Fruit fly (Drosophila melanogaster) whole organism, embryonic: ENCODE results near the gene wb.

Experiments used
- CG12071 ChIP-seq: fragments of 200-800 bp; sonication (Bioruptor generic); optimal IDR thresholded peaks from 3 replicates; lab custom pipeline; 2018; ENCODE audit warnings: missing biosample characterization, mild to moderate bottlenecking, missing genetic modification characterization
- CG14965 ChIP-seq: fragments of 200-800 bp; sonication (Bioruptor generic); optimal IDR thresholded peaks from 2 replicates; lab custom pipeline; 2016; ENCODE audit warnings: missing biosample characterization, missing genetic modification characterization, borderline replicate concordance
- CG15073 ChIP-seq: fragments of 200-800 bp; sonication (Bioruptor generic); optimal IDR thresholded peaks from 2 replicates; lab custom pipeline; 2016; ENCODE audit warnings: missing biosample characterization, missing genetic modification characterization
- CG1529 ChIP-seq: fragments of 200-800 bp; sonication (Bioruptor generic); optimal IDR thresholded peaks from 3 replicates; lab custom pipeline; 2018; ENCODE audit warnings: missing biosample characterization, missing genetic modification characterization
- CG17361 ChIP-seq: fragments of 200-800 bp; sonication (Bioruptor generic); IDR thresholded peaks from 3 replicates; pipeline ENCODE4 v1.3.6; 2022; ENCODE audit warnings: missing biosample characterization, missing genetic modification characterization
- CG17385 ChIP-seq: fragments of 200-800 bp; sonication (Bioruptor generic); optimal IDR thresholded peaks from 3 replicates; lab custom pipeline; 2018; ENCODE audit warnings: missing biosample characterization, mild to moderate bottlenecking, missing genetic modification characterization
- CG18599 ChIP-seq: fragments of 200-800 bp; sonication (Bioruptor generic); optimal IDR thresholded peaks from 3 replicates; lab custom pipeline; 2017; ENCODE audit warnings: missing biosample characterization, missing genetic modification characterization, mild to moderate bottlenecking, moderate library complexity, missing genetic modification reagents
- CG18619 ChIP-seq: fragments of 200-800 bp; sonication (Bioruptor generic); optimal IDR thresholded peaks from 3 replicates; lab custom pipeline; 2017; ENCODE audit warnings: missing biosample characterization, mild to moderate bottlenecking, missing genetic modification characterization
- CG30020 ChIP-seq: fragments of 200-800 bp; optimal IDR thresholded peaks from 2 replicates; lab custom pipeline; 2019; ENCODE audit warnings: missing biosample characterization, mild to moderate bottlenecking, missing genetic modification characterization, moderate library complexity
- CG3163 ChIP-seq: fragments of 200-800 bp; sonication (Bioruptor generic); optimal IDR thresholded peaks from 3 replicates; lab custom pipeline; 2016; ENCODE audit warnings: missing biosample characterization, missing genetic modification characterization
- CG32772 ChIP-seq: fragments of 200-800 bp; sonication (Bioruptor generic); IDR thresholded peaks from 2 replicates; pipeline ENCODE4 v1.3.6; 2022; ENCODE audit warnings: missing biosample characterization, missing genetic modification characterization
- CG4404 ChIP-seq: fragments of 200-800 bp; sonication (Bioruptor generic); IDR thresholded peaks from 2 replicates; pipeline ENCODE4 v1.3.6; 2022; ENCODE audit warnings: missing biosample characterization, missing genetic modification characterization
- CG7271 ChIP-seq: fragments of 200-800 bp; sonication (Bioruptor generic); optimal IDR thresholded peaks from 2 replicates; lab custom pipeline; 2018; ENCODE audit warnings: missing biosample characterization, mild to moderate bottlenecking, missing genetic modification characterization, moderate library complexity
- CG8281 ChIP-seq: fragments of 200-800 bp; sonication (Bioruptor generic); optimal IDR thresholded peaks from 2 replicates; lab custom pipeline; 2018; ENCODE audit warnings: missing biosample characterization, mild to moderate bottlenecking, missing genetic modification characterization, moderate library complexity
- CG9215 ChIP-seq: fragments of 200-800 bp; sonication (Bioruptor generic); IDR thresholded peaks from 2 replicates; pipeline ENCODE4 v1.3.6; 2022; ENCODE audit warnings: missing biosample characterization, missing genetic modification characterization
- CG9727 ChIP-seq: fragments of 200-800 bp; sonication (Bioruptor generic); optimal IDR thresholded peaks from 3 replicates; lab custom pipeline; 2017; ENCODE audit warnings: missing biosample characterization, mild to moderate bottlenecking, missing genetic modification characterization
- D ChIP-seq, 2 experiments: fragments of 200-800 bp in 1 of 2; fragments of >200 bp in 1 of 2; sonication (Bioruptor generic) in 1 of 2; optimal IDR thresholded peaks; 2 replicates in 1 of 2; 3 replicates in 1 of 2; lab custom pipeline; 2017; ENCODE audit warnings: mild to moderate bottlenecking in 1 of 2, missing biosample characterization in 1 of 2, missing genetic modification characterization in 1 of 2, missing genetic modification reagents in 1 of 2
- Gsc ChIP-seq: fragments of 200-800 bp; sonication (Bioruptor generic); IDR thresholded peaks from 2 replicates; pipeline ENCODE4 v1.3.6; 2022; ENCODE audit warnings: missing biosample characterization, missing genetic modification characterization
- Hr39 ChIP-seq: fragments of >200 bp; optimal IDR thresholded peaks from 2 replicates; lab custom pipeline; 2017
- Kr ChIP-seq: fragments of 200-800 bp; sonication (Bioruptor generic); optimal IDR thresholded peaks from 2 replicates; lab custom pipeline; 2017; ENCODE audit warnings: missing biosample characterization, mild to moderate bottlenecking, missing genetic modification characterization
- MTF-1 ChIP-seq: fragments of 200-800 bp; sonication (Bioruptor generic); optimal IDR thresholded peaks from 2 replicates; lab custom pipeline; 2018; ENCODE audit warnings: missing biosample characterization, mild to moderate bottlenecking, missing genetic modification characterization, borderline replicate concordance
- NFAT ChIP-seq: fragments of 200-800 bp; sonication (Bioruptor generic); IDR thresholded peaks from 2 replicates; pipeline ENCODE4 v1.3.6; 2022; ENCODE audit warnings: missing biosample characterization, missing genetic modification characterization
- Nf-YA ChIP-seq: fragments of 200-800 bp; sonication (Bioruptor generic); IDR thresholded peaks from 2 replicates; pipeline ENCODE4 v1.3.6; 2022; ENCODE audit warnings: missing biosample characterization, missing genetic modification characterization
- Oli ChIP-seq: fragments of 200-800 bp; sonication (Bioruptor generic); optimal IDR thresholded peaks from 2 replicates; lab custom pipeline; 2018; ENCODE audit warnings: missing biosample characterization, mild to moderate bottlenecking, missing genetic modification characterization, moderate library complexity
- Ravus ChIP-seq: fragments of 200-800 bp; sonication (Bioruptor generic); IDR thresholded peaks from 2 replicates; pipeline ENCODE4 v1.3.6; 2022; ENCODE audit warnings: missing biosample characterization, missing genetic modification characterization
- Rx ChIP-seq: fragments of 200-800 bp; sonication (Bioruptor generic); IDR thresholded peaks from 2 replicates; pipeline ENCODE4 v1.3.6; 2022; ENCODE audit warnings: missing biosample characterization, missing genetic modification characterization
- Side ChIP-seq: fragments of 200-800 bp; sonication (Bioruptor generic); optimal IDR thresholded peaks from 2 replicates; lab custom pipeline; 2016; ENCODE audit warnings: missing biosample characterization, missing genetic modification characterization
- ara ChIP-seq: fragments of 200-800 bp; sonication (Bioruptor generic); IDR thresholded peaks from 2 replicates; pipeline ENCODE4 v1.3.6; 2022; ENCODE audit warnings: missing biosample characterization, missing genetic modification characterization
- ash1 ChIP-seq: fragments of 200-800 bp; sonication (Bioruptor generic); optimal IDR thresholded peaks from 2 replicates; lab custom pipeline; 2018; ENCODE audit warnings: missing biosample characterization, mild to moderate bottlenecking, missing genetic modification characterization
- az2 ChIP-seq: fragments of 200-800 bp; sonication (Bioruptor generic); optimal IDR thresholded peaks from 3 replicates; lab custom pipeline; 2016; ENCODE audit warnings: missing biosample characterization, missing genetic modification characterization
- bigmax ChIP-seq: fragments of 200-800 bp; sonication (Bioruptor generic); optimal IDR thresholded peaks from 2 replicates; lab custom pipeline; 2018; ENCODE audit warnings: missing biosample characterization, mild to moderate bottlenecking, missing genetic modification characterization
- crc ChIP-seq: fragments of 200-800 bp; sonication (Bioruptor generic); optimal IDR thresholded peaks from 2 replicates; lab custom pipeline; 2016; ENCODE audit warnings: missing biosample characterization, missing genetic modification characterization
- ftz-f1 ChIP-seq: fragments of 200-800 bp; sonication (Bioruptor generic); optimal IDR thresholded peaks from 2 replicates; lab custom pipeline; 2016; ENCODE audit warnings: missing biosample characterization, missing genetic modification characterization
- ham ChIP-seq: fragments of 200-800 bp; sonication (Bioruptor generic); IDR thresholded peaks from 2 replicates; pipeline ENCODE4 v1.3.6; 2022; ENCODE audit warnings: missing biosample characterization, missing genetic modification characterization
- kah ChIP-seq: fragments of 200-800 bp; sonication (Bioruptor generic); optimal IDR thresholded peaks from 2 replicates; lab custom pipeline; 2018; ENCODE audit warnings: missing biosample characterization, mild to moderate bottlenecking, missing genetic modification characterization
- kni ChIP-seq: fragments of 200-800 bp; sonication (Bioruptor generic); optimal IDR thresholded peaks from 3 replicates; lab custom pipeline; 2017; ENCODE audit warnings: mild to moderate bottlenecking, missing biosample characterization, missing genetic modification reagents, missing genetic modification characterization
- lola ChIP-seq, 3 experiments: fragments of >200 bp in 2 of 3; fragments of 200-800 bp in 1 of 3; sonication (Bioruptor generic) in 1 of 3; optimal IDR thresholded peaks; 2 replicates each; lab custom pipeline; 2017 to 2019; ENCODE audit warnings: missing biosample characterization in 3 of 3, missing genetic modification characterization in 3 of 3, mild to moderate bottlenecking in 1 of 3, moderate library complexity in 1 of 3
- lov ChIP-seq, 2 experiments: fragments of 200-800 bp in 1 of 2; fragments of >200 bp in 1 of 2; sonication (Bioruptor generic) in 1 of 2; IDR thresholded peaks in 1 of 2; optimal IDR thresholded peaks in 1 of 2; 2 replicates in 1 of 2; 3 replicates in 1 of 2; pipeline versions ENCODE4 v1.3.6 to Lab custom; 2017 to 2022; ENCODE audit warnings: missing biosample characterization in 1 of 2, missing genetic modification characterization in 1 of 2
- nom ChIP-seq: fragments of 200-800 bp; sonication (Bioruptor generic); optimal IDR thresholded peaks from 2 replicates; lab custom pipeline; 2017; ENCODE audit warnings: missing biosample characterization, missing genetic modification characterization, mild to moderate bottlenecking, moderate library complexity, missing genetic modification reagents
- odd ChIP-seq: fragments of 200-800 bp; sonication (Bioruptor generic); optimal IDR thresholded peaks from 2 replicates; lab custom pipeline; 2017; ENCODE audit warnings: missing biosample characterization, mild to moderate bottlenecking, missing genetic modification characterization
- pb ChIP-seq: fragments of 200-800 bp; sonication (Bioruptor generic); optimal IDR thresholded peaks from 3 replicates; lab custom pipeline; 2016; ENCODE audit warnings: missing biosample characterization, missing genetic modification characterization
- pita ChIP-seq: fragments of 200-800 bp; sonication (Bioruptor generic); optimal IDR thresholded peaks from 2 replicates; lab custom pipeline; 2017; ENCODE audit warnings: missing biosample characterization, mild to moderate bottlenecking, missing genetic modification characterization
- pnt ChIP-seq: fragments of 200-800 bp; sonication (Bioruptor generic); optimal IDR thresholded peaks from 3 replicates; lab custom pipeline; 2016; ENCODE audit warnings: missing biosample characterization, missing genetic modification characterization
- rib ChIP-seq: fragments of 200-800 bp; sonication (Bioruptor generic); IDR thresholded peaks from 2 replicates; pipeline ENCODE4 v1.3.6; 2022; ENCODE audit warnings: missing biosample characterization, missing genetic modification characterization
- schlank ChIP-seq: fragments of 200-800 bp; sonication (Bioruptor generic); optimal IDR thresholded peaks from 2 replicates; lab custom pipeline; 2018; ENCODE audit warnings: missing biosample characterization, mild to moderate bottlenecking, missing genetic modification characterization
- sens-2 ChIP-seq: fragments of 200-800 bp; sonication (Bioruptor generic); IDR thresholded peaks from 2 replicates; pipeline ENCODE4 v1.3.6; 2022; ENCODE audit warnings: missing biosample characterization, missing genetic modification characterization
- sob ChIP-seq: fragments of 200-800 bp; sonication (Bioruptor generic); IDR thresholded peaks from 2 replicates; pipeline ENCODE4 v1.3.6; 2022; ENCODE audit warnings: missing biosample characterization, missing genetic modification characterization
- tgo ChIP-seq: fragments of 200-800 bp; sonication (Bioruptor generic); IDR thresholded peaks from 3 replicates; pipeline ENCODE4 v1.3.6; 2022; ENCODE audit warnings: missing biosample characterization, missing genetic modification characterization
- wdn ChIP-seq: fragments of 200-800 bp; sonication (Bioruptor generic); IDR thresholded peaks from 2 replicates; pipeline ENCODE4 v1.3.6; 2022; ENCODE audit warnings: missing biosample characterization, missing genetic modification characterization

The wb gene

DNA sequence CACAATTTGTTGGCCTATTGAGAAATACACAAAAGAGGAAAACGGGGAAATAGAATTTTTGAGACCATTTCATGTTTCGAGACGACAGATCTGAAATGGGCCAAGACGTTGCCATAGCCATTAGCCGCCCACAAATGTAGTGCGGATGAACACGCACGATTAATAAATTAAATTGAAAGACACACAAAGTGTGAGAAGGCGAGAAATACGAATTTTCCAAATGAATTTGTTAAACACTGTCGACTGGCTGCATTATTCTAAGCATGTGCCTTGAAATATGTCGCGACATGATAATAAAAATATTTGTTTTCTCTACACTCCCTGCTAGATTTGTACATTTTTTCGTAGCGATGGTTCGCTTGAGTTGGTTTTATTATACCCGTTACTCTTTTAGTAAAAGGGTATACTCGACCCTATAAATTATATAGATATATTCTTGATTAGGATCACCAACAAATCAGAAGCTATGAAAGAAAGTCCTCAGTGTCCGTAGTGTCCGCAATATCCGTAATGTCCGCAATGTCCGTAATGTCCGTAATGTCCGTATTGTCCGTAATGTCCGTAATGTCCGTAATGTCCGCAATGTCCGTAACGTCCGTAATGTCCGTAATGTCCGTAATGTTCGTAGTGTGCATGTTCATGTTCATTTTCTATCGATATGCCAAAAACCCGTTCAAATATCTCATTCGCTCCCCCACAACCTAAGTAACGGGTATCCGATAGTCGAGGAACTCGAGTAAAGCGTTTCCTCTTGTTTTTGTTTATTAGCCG, 113.8 kb downstream of the wb start (continued):
- TF ChIP-seq CG30020 (tag; lab: Kevin White, UChicago) (no peak), kni (no peak), CG7271 (no peak), CG18619 (GFP tag; lab: Kevin White, UChicago) (peak; percentile 65), CG12071 (no peak), CG4404 (GFP tag; lab: Robert Waterston, UW) (no peak), Ravus (GFP tag; lab: Robert Waterston, UW) (no peak), ash1 (GFP tag; lab: Kevin White, UChicago) (no peak), Rx (GFP tag; lab: Robert Waterston, UW) (no peak), pnt (GFP tag; lab: Kevin White, UChicago) (peak; percentile 25), nom (GFP tag; lab: Kevin White, UChicago) (no peak), pita (GFP tag; lab: Kevin White, UChicago) (no peak), sens-2 (no peak), CG15073 (GFP tag; lab: Kevin White, UChicago) (no peak), NFAT (GFP tag; lab: Robert Waterston, UW) (no peak), ftz-f1 (no peak), CG32772 (GFP tag; lab: Robert Waterston, UW) (no peak), Hr39 (lab: Kevin White, UChicago) (no peak), tgo (GFP tag; lab: Robert Waterston, UW) (0 out of 3 replicates have a peak, but pooled peaks have one; percentile 13), CG1529 (GFP tag; lab: Kevin White, UChicago) (no peak), CG18599 (peak; percentile 1), az2 (GFP tag; lab: Kevin White, UChicago) (peak; percentile 40), CG17361 (peak; percentile 82), CG3163 (GFP tag; lab: Kevin White, UChicago) (no peak), bigmax (no peak), CG17385 (GFP tag; lab: Kevin White, UChicago) (peak; percentile 18), sob (GFP tag; lab: Robert Waterston, UW) (peak; percentile 34; the same call in 1 of the 2 replicates), crc (GFP tag; lab: Kevin White, UChicago) (no peak), rib (GFP tag; lab: Robert Waterston, UW) (no peak), wdn (GFP tag; lab: Robert Waterston, UW) (no peak), MTF-1 (GFP tag; lab: Kevin White, UChicago) (no peak), Side (GFP tag; lab: Kevin White, UChicago) (no peak), CG14965 (GFP tag; lab: Kevin White, UChicago) (no peak), Gsc (GFP tag; lab: Robert Waterston, UW) (no peak), Oli (tag; lab: Kevin White, UChicago) (peak; percentile 44), CG8281 (tag; lab: Kevin White, UChicago) (peak; percentile 6), Kr (GFP tag; lab: Kevin White, UChicago) (no peak), CG9727 (peak; percentile 51), lola (GFP tag; optimal IDR thresholded peaks at IDR 0.05; lab: Kevin White, UChicago) (peak in 1 of 3 experiments; percentile 15), CG9215 (peak; percentile 47), ham (no peak), kah (no peak), lov (optimal IDR thresholded peaks at IDR 0.05; lab: Kevin White, UChicago) (no peak), lov (GFP tag; IDR thresholded peaks at IDR 0.05; lab: Robert Waterston, UW) (no peak), ara (no peak), D (optimal IDR thresholded peaks at IDR 0.05; lab: Kevin White, UChicago) (no peak), D (GFP tag; optimal IDR thresholded peaks at IDR 0.05; lab: Kevin White, UChicago) (peak; percentile 15), Nf-YA (GFP tag; lab: Robert Waterston, UW) (no peak), pb (peak; percentile 3), schlank (tag; lab: Kevin White, UChicago) (no peak), odd (GFP tag; lab: Kevin White, UChicago) (no peak)
